Worm (Caenorhabditis elegans) whole organism, late embryonic: ENCODE measurements around the gene F35D2.2.
A peak's percentile ranks its signal among the peaks of the same experiment; 100 is the strongest.

Source experiments
- F13H6.1 ChIP-seq: sonication (generic microtip); optimal IDR thresholded peaks from 2 replicates; lab custom pipeline; 2016; ENCODE audit warnings: missing genetic modification characterization, missing compliant biosample characterization
- K02D7.2 ChIP-seq: sonication (generic microtip); optimal IDR thresholded peaks from 2 replicates; lab custom pipeline; 2017; ENCODE audit warnings: mild to moderate bottlenecking, missing genetic modification characterization, missing compliant biosample characterization
- ahr-1 ChIP-seq: sonication (generic microtip); optimal IDR thresholded peaks from 2 replicates; lab custom pipeline; 2016; ENCODE audit warnings: missing genetic modification characterization, missing compliant biosample characterization
- ama-1 ChIP-seq: fragments of 150-350 bp; optimal IDR thresholded peaks from 2 replicates; lab custom pipeline; 2014
- ceh-14 ChIP-seq: sonication (generic microtip); optimal IDR thresholded peaks from 2 replicates; lab custom pipeline; 2016; ENCODE audit warnings: missing genotype, missing genetic modification characterization, missing compliant biosample characterization
- ceh-24 ChIP-seq: sonication (generic microtip); optimal IDR thresholded peaks from 2 replicates; lab custom pipeline; 2016; ENCODE audit warnings: mild to moderate bottlenecking, missing genetic modification characterization, missing compliant biosample characterization
- ceh-30 ChIP-seq: fragments of 150-350 bp; optimal IDR thresholded peaks from 2 replicates; lab custom pipeline; 2014; ENCODE audit warnings: missing biosample characterization, missing genetic modification characterization
- ceh-31 ChIP-seq: sonication (generic microtip); optimal IDR thresholded peaks from 2 replicates; lab custom pipeline; 2016; ENCODE audit warnings: missing genetic modification characterization, missing compliant biosample characterization
- ceh-34 ChIP-seq: sonication (generic microtip); optimal IDR thresholded peaks from 2 replicates; lab custom pipeline; 2016; ENCODE audit warnings: mild to moderate bottlenecking, missing genetic modification characterization, missing compliant biosample characterization
- ceh-48 ChIP-seq: sonication (generic microtip); optimal IDR thresholded peaks from 2 replicates; lab custom pipeline; 2016; ENCODE audit warnings: missing genetic modification characterization, inconsistent platforms, missing compliant biosample characterization
- ceh-6 ChIP-seq: fragments of 200-800 bp; sonication (Bioruptor generic); optimal IDR thresholded peaks from 2 replicates; lab custom pipeline; 2018; ENCODE audit warnings: mild to moderate bottlenecking, missing genetic modification characterization, missing compliant biosample characterization
- che-1 ChIP-seq: sonication (generic microtip); optimal IDR thresholded peaks from 2 replicates; lab custom pipeline; 2016; ENCODE audit warnings: mild to moderate bottlenecking, missing genetic modification characterization, missing compliant biosample characterization
- dve-1 ChIP-seq: sonication (generic microtip); optimal IDR thresholded peaks from 2 replicates; lab custom pipeline; 2017; ENCODE audit warnings: antibody characterized with exemption, mild to moderate bottlenecking, missing genetic modification characterization, missing compliant biosample characterization
- elt-2 ChIP-seq: sonication (generic microtip); optimal IDR thresholded peaks from 2 replicates; lab custom pipeline; 2016; ENCODE audit warnings: missing genetic modification reagents, missing genetic modification characterization, missing compliant biosample characterization
- ets-4 ChIP-seq: sonication (generic microtip); optimal IDR thresholded peaks from 2 replicates; lab custom pipeline; 2016; ENCODE audit warnings: missing genetic modification characterization, missing compliant biosample characterization
- fax-1 ChIP-seq: sonication (generic microtip); optimal IDR thresholded peaks from 2 replicates; lab custom pipeline; 2016; ENCODE audit warnings: missing genotype, missing genetic modification characterization, missing compliant biosample characterization
- hlh-13 ChIP-seq: fragments of 200-800 bp; sonication (Bioruptor generic); optimal IDR thresholded peaks from 2 replicates; lab custom pipeline; 2018; ENCODE audit warnings: mild to moderate bottlenecking, missing genetic modification characterization, missing compliant biosample characterization
- hlh-15 ChIP-seq: sonication (generic microtip); optimal IDR thresholded peaks from 2 replicates; lab custom pipeline; 2016; ENCODE audit warnings: missing genetic modification characterization, missing compliant biosample characterization
- hlh-30 ChIP-seq: sonication (generic microtip); optimal IDR thresholded peaks from 2 replicates; lab custom pipeline; 2017; ENCODE audit warnings: antibody characterized with exemption, missing genetic modification characterization, missing compliant biosample characterization; ENCODE audit not compliant: insufficient read depth
- hlh-8 ChIP-seq: sonication (generic microtip); optimal IDR thresholded peaks from 2 replicates; lab custom pipeline; 2016; ENCODE audit warnings: missing genotype, missing genetic modification characterization, missing compliant biosample characterization
- lim-6 ChIP-seq: sonication (generic microtip); optimal IDR thresholded peaks from 2 replicates; lab custom pipeline; 2016; ENCODE audit warnings: missing genetic modification characterization, missing compliant biosample characterization
- madf-2 ChIP-seq: sonication (generic microtip); optimal IDR thresholded peaks from 2 replicates; lab custom pipeline; 2017; ENCODE audit warnings: missing genetic modification characterization, missing compliant biosample characterization
- nfya-1 ChIP-seq: sonication (generic microtip); optimal IDR thresholded peaks from 2 replicates; lab custom pipeline; 2017; ENCODE audit warnings: missing genetic modification characterization, mild to moderate bottlenecking, missing compliant biosample characterization, antibody characterized with exemption, moderate library complexity
- npax-4 ChIP-seq: sonication (generic microtip); optimal IDR thresholded peaks from 2 replicates; lab custom pipeline; 2016; ENCODE audit warnings: missing genetic modification characterization, missing compliant biosample characterization
- odd-2 ChIP-seq: sonication (generic microtip); optimal IDR thresholded peaks from 2 replicates; lab custom pipeline; 2017; ENCODE audit warnings: antibody characterized with exemption, mild to moderate bottlenecking, missing genetic modification characterization, missing compliant biosample characterization
- pag-3 ChIP-seq: sonication (generic microtip); optimal IDR thresholded peaks from 2 replicates; lab custom pipeline; 2016; ENCODE audit warnings: missing compliant biosample characterization, missing genetic modification characterization, borderline replicate concordance
- pat-9 ChIP-seq: fragments of 200-800 bp; sonication (Bioruptor generic); optimal IDR thresholded peaks from 2 replicates; lab custom pipeline; 2018; ENCODE audit warnings: mild to moderate bottlenecking, missing genetic modification characterization, moderate library complexity, missing compliant biosample characterization
- pax-1 ChIP-seq: fragments of 150-350 bp; optimal IDR thresholded peaks from 2 replicates; lab custom pipeline; 2014; ENCODE audit warnings: missing biosample characterization, missing genetic modification characterization
- pha-4 ChIP-seq: fragments of 150-350 bp; optimal IDR thresholded peaks from 2 replicates; lab custom pipeline; 2018; ENCODE audit warnings: missing biosample characterization, missing genetic modification reagents, missing genetic modification characterization
- sox-4 ChIP-seq: sonication (generic microtip); optimal IDR thresholded peaks from 2 replicates; lab custom pipeline; 2017; ENCODE audit warnings: mild to moderate bottlenecking, missing genetic modification characterization, inconsistent platforms, missing compliant biosample characterization
- tbx-2 ChIP-seq: sonication (generic microtip); optimal IDR thresholded peaks from 2 replicates; lab custom pipeline; 2016; ENCODE audit warnings: missing genetic modification characterization, missing compliant biosample characterization
- tbx-7 ChIP-seq: sonication (generic microtip); optimal IDR thresholded peaks from 2 replicates; lab custom pipeline; 2016; ENCODE audit warnings: missing genotype, missing genetic modification characterization, missing compliant biosample characterization
- unc-42 ChIP-seq: sonication (generic microtip); optimal IDR thresholded peaks from 2 replicates; lab custom pipeline; 2016; ENCODE audit warnings: missing genotype, missing genetic modification characterization, missing compliant biosample characterization
- ztf-16 ChIP-seq: sonication (generic microtip); optimal IDR thresholded peaks from 2 replicates; lab custom pipeline; 2017; ENCODE audit warnings: missing genetic modification characterization, missing compliant biosample characterization

Gene F35D2.2

DNA sequence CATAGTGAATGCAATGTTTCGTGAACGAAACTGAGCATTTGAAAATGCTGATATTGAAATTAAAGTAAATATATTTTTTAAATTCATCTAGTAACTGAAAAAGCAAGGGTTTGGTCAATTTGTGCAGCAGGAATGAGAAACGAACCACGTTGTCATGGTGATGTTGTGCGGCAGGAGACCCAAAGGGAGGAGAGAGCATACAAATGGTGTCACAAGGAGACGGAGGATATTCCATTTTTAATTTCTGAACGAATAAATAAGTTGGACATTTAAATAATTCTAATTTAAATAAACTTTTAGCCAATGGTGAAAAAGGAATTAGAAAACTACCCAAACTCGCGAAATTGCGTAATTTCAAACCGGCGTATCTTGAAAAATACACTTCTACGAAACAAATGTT is 9.3 kb downstream of the F35D2.2 start, which contains the start of gene mks-3:
Gene mks-3 (minus strand): TSS at position 101 of the 400 bp plus-strand sequence.
- TF ChIP-seq pax-1 (tag; lab: Kevin White, UChicago): no peak
- TF ChIP-seq npax-4 (tag; lab: Kevin White, UChicago): no peak
- no peak for TF ChIP-seq che-1 (tag; lab: Kevin White, UChicago)
- no peak for TF ChIP-seq hlh-8 (tag; lab: Kevin White, UChicago)
- TF ChIP-seq tbx-7 (tag; lab: Kevin White, UChicago): no peak
- TF ChIP-seq ceh-30 (tag; lab: Kevin White, UChicago): no peak
- no peak for TF ChIP-seq lim-6
- TF ChIP-seq hlh-15 (tag; lab: Kevin White, UChicago): no peak
- TF ChIP-seq ahr-1 (tag; lab: Kevin White, UChicago): no peak
- TF ChIP-seq pag-3: no peak
- no peak for TF ChIP-seq unc-42
- no peak for TF ChIP-seq ceh-6 (GFP tag; lab: Kevin White, UChicago)
- no peak for TF ChIP-seq dve-1 (tag; lab: Kevin White, UChicago)
- no peak for TF ChIP-seq ztf-16 (tag; lab: Kevin White, UChicago)

DNA sequence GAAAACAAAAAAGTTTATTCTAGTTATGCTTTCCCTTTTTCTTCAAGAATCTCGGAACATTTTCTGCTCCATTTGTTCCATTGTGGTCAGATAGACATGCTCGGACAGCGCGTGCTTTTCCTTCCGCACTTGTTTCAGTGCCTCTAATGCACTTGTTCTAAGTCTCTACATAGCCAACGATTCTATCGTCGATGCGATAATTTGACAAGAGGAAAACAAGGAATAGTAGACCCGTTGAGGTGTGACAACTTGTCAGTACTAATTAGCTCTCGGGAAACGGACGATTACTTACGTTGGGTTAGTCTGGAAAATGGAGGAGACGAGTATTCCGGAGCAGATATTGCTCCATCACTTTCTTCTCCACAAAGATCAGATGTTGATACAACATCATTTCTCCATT is 14.1 kb downstream of the F35D2.2 start:
- TF ChIP-seq hlh-13 (GFP tag; lab: Kevin White, UChicago) (no peak), ceh-31 (tag; lab: Kevin White, UChicago) (peak; percentile 1)

DNA sequence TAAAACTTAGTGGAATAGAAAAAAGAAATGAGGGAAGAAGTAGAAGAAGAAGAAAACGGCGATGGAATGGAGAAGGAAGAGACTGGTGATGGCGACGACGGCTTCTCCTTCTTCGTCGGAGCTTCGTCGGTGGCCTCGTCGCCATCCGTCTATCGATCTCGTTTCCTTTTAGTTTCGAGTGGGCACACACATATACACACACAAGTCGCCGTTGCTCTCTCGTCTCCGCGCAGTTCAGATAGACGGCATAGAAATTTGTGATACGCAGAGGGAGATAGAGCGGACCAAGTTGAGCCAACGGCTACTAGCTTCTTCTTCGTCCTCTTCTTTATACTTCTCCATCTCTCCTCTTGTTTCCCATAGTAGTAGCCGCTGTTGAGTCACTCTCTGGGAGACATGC is 19.0 kb downstream of the F35D2.2 start:
- peak; percentile 74 for TF ChIP-seq ceh-48
- no peak for TF ChIP-seq hlh-15 (tag; lab: Kevin White, UChicago)
- peak; percentile 24 for TF ChIP-seq F13H6.1
- peak; percentile 28 for TF ChIP-seq unc-42
- peak; percentile 36 for TF ChIP-seq tbx-2 (tag; lab: Kevin White, UChicago)
- TF ChIP-seq pha-4 (tag; lab: Kevin White, UChicago): no peak
- peak; percentile 1 for TF ChIP-seq ceh-34 (tag; lab: Kevin White, UChicago)
- peak; percentile 12 for TF ChIP-seq nfya-1 (tag; lab: Kevin White, UChicago)
- TF ChIP-seq ceh-31 (tag; lab: Kevin White, UChicago): peak; percentile 73
- TF ChIP-seq, all 69 proteins: peak for 7

DNA sequence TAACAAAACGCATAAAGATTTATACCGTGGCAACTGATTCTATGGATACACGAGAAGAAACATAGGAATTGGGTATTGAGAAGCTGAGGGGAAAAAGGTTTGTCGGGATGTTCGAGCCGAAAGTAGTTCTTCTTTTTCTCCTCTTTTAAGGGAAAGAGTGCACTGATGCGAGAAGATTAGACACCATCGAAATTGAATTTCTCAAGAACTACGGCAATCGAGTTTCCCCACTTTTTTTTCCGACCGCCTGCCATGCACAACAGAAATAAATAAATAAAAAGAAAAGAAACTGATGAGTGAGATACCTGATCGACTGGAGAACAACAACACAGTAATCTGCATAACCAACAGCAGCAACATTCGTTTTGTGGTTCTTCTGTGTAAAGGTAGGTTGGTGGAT is 20.0 kb downstream of the F35D2.2 start:
- TF ChIP-seq ceh-24 (tag; lab: Kevin White, UChicago) (no peak), unc-42 (peak; percentile 84)

DNA sequence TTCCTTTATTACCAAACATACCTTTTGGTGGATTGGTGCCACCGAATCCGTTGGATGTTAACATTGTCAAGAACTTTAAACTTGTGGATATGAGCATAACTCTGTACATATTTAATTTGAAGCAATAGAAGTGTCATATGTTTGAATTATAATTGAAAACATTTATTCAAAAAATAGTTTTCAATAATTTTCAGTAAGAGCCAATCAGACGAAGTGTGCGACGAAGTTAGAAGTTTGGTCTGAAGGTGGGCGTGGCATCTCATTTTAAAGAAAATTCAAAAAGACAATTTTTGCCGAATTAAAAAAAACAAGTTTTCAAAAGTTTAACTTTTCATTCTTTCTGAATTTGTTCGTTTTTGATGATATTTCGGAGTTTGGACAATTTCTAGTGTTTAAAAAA is 20.6 kb downstream of the F35D2.2 start, which contains the start of gene syd-1:
Gene syd-1 (minus strand): TSS at position 101 of the 400 bp plus-strand sequence.
- TF ChIP-seq ceh-14 (tag; lab: Kevin White, UChicago) (no peak), K02D7.2 (no peak), odd-2 (no peak), fax-1 (tag; lab: Kevin White, UChicago) (no peak), madf-2 (no peak), tbx-2 (tag; lab: Kevin White, UChicago) (no peak), elt-2 (tag; lab: Kevin White, UChicago) (no peak), ama-1 (lab: Kevin White, UChicago) (no peak), pat-9 (tag; lab: Kevin White, UChicago) (no peak), pax-1 (tag; lab: Kevin White, UChicago) (no peak), ets-4 (tag; lab: Kevin White, UChicago) (no peak), ceh-24 (tag; lab: Kevin White, UChicago) (no peak), tbx-7 (tag; lab: Kevin White, UChicago) (no peak), hlh-30 (tag; lab: Kevin White, UChicago) (no peak), sox-4 (tag; lab: Kevin White, UChicago) (no peak), ahr-1 (tag; lab: Kevin White, UChicago) (no peak)
